ENCODE assay signal across 1 fruit fly cellular context in genomic region chr3R:18738086-18738485, dm6.
A peak's percentile ranks its signal among the peaks of the same experiment; 100 is the strongest.
TF ChIP-seq lines count a peak whose summit lies in the region.

No protein-coding gene starts in this region.

TF ChIP-seq in whole organism, embryonic, 481 proteins besides CTCF, POLR2A, EP300 and RAD21 (continued from another document):
- TF ChIP-seq CG8359 (GFP tag; optimal IDR thresholded peaks at IDR 0.05; lab: Kevin White, UChicago; ENCODE audit: borderline replicate concordance) (no peak), CG17568 (GFP tag; optimal IDR thresholded peaks at IDR 0.05; lab: Kevin White, UChicago) (no peak), crc (GFP tag; optimal IDR thresholded peaks at IDR 0.05; lab: Kevin White, UChicago) (no peak), unc-4 (GFP tag; IDR thresholded peaks at IDR 0.05; lab: Robert Waterston, UW; ENCODE audit: partially characterized antibody) (no peak), zfh1 (GFP tag; IDR thresholded peaks at IDR 0.05; lab: Robert Waterston, UW) (0 out of 3 replicates have a peak, but pooled peaks have one; percentile 25), tna (GFP tag; IDR thresholded peaks at IDR 0.05; lab: Robert Waterston, UW; ENCODE audit: partially characterized antibody) (no peak), CG11695 (GFP tag; IDR thresholded peaks at IDR 0.05; lab: Robert Waterston, UW) (peak; percentile 31; the same call in 1 of the 3 replicates), gsb-n (tag; optimal IDR thresholded peaks at IDR 0.05; lab: Kevin White, UChicago) (no peak), BEAF-32 (GFP tag; optimal IDR thresholded peaks at IDR 0.05; lab: Kevin White, UChicago) (peak; percentile 57), CG15011 (GFP tag; optimal IDR thresholded peaks at IDR 0.05; lab: Kevin White, UChicago) (no peak), CG17361 (GFP tag; IDR thresholded peaks at IDR 0.05; lab: Robert Waterston, UW) (no peak), trem (tag; optimal IDR thresholded peaks at IDR 0.05; lab: Kevin White, UChicago) (peak; percentile 39), twi (tag; optimal IDR thresholded peaks at IDR 0.05; lab: Kevin White, UChicago) (peak; percentile 62), Meics (GFP tag; optimal IDR thresholded peaks at IDR 0.05; lab: Kevin White, UChicago) (peak; percentile 97), danr (GFP tag; IDR thresholded peaks at IDR 0.05; lab: Robert Waterston, UW) (no peak), CG1603 (tag; optimal IDR thresholded peaks at IDR 0.05; lab: Kevin White, UChicago) (no peak), yki (optimal IDR thresholded peaks at IDR 0.05; lab: Kevin White, UChicago) (no peak), abd-A (tag; optimal IDR thresholded peaks at IDR 0.05; lab: Kevin White, UChicago) (no peak), br (optimal IDR thresholded peaks at IDR 0.05; lab: Kevin White, UChicago) (no peak), Abd-B (GFP tag; optimal IDR thresholded peaks at IDR 0.05; lab: Kevin White, UChicago) (peak; percentile 1), cwo (GFP tag; optimal IDR thresholded peaks at IDR 0.05; lab: Kevin White, UChicago) (no peak), Bgb (GFP tag; IDR thresholded peaks at IDR 0.05; lab: Robert Waterston, UW; ENCODE audit: partially characterized antibody) (peak; percentile 37; the same call in 1 of the 2 replicates), kni (GFP tag; optimal IDR thresholded peaks at IDR 0.05; lab: Kevin White, UChicago) (no peak), Ets97D (GFP tag; optimal IDR thresholded peaks at IDR 0.05; lab: Kevin White, UChicago) (peak; percentile 3), slbo (GFP tag; IDR thresholded peaks at IDR 0.05; lab: Robert Waterston, UW) (peak; percentile 41; the same call in 1 of the 2 replicates), Blimp-1 (GFP tag; optimal IDR thresholded peaks at IDR 0.05; lab: Kevin White, UChicago) (no peak), CG12659 (GFP tag; optimal IDR thresholded peaks at IDR 0.05; lab: Kevin White, UChicago) (no peak)
TF ChIP-seq in whole organism, embryonic: peak in this region for 49.
